Fruit fly (Drosophila melanogaster): ENCODE data around the gene mRpL21.

DNA sequence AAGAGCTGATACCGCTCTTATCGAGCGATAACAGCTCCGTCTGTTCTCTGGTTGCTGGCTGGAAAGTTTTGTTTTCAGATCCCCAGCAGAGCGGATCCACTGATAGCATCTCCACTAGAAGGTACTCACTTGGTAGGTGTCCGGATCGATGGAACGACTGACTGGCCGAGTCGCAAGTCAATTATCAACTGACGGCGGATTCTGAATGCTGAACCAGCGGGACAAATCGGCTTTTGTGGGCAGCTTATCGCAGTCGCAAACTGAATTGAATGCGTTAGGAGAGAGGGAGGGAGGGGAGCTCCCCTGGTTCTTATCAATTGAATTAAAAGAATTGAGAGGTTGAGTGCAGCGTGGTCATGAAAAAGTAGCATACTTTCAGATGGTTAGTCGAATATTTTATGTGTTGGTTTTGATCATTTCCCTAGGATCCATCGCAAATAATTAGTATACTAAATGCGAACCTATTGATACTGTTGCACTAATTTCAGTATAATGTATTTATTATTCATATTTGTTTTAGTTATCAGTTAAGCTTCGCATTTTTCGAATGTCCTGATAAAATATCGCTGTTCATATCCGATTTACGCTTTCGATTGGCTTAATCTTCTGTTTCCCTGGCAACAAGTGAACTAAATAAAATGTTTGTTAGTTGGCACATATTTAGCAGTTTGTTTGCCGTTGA, 14.0 kb upstream of the mRpL21 start, which contains the start of the genes Aldh7A1 and CG14085:
- TF ChIP-seq Pif1A (GFP tag; optimal IDR thresholded peaks at IDR 0.05), result no peak
- no peak for TF ChIP-seq CG17806 (tag; optimal IDR thresholded peaks at IDR 0.05)
